Fruit fly (Drosophila melanogaster): ENCODE data around the gene Nmd3.

Nmd3 gene

DNA sequence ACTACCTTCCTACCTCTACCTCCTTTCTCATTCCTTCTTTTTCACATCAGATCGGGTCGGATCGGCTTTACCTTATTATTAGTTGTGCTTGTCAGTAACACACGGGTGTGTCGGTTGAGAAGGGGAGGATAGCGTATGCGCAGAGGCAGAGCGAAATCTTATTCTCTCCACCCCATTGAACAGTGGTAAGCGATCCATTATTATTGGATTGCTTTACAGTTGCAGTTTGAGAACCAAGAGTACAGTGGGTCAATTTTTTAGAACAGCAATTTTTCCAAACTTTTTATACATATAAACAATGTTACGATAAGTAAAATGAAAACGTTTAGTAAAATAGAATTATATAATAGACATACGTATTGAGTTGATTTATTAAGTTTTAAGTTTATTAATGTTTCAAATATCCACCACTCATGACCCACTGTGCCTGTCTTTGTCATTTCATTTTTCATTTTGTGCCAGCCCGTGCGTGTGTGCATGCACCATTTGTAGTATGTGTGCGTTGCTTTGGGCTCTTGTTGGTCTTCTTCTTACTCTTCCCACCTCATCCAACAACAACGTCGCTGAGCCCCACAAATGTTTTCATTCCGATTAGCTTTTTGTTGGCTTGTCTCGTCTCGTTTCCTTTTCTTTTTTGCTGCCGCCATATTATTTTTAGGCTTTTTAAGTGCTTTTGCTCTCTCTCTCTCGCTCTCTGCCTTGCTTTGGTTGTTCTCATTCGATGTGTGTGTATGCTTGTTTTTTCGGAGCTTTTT, 46.7 kb downstream of the Nmd3 start (continued):
- TF ChIP-seq CG13296 (GFP tag; optimal IDR thresholded peaks at IDR 0.05), result peak; percentile 100
- peak; percentile 99 for TF ChIP-seq run (tag; optimal IDR thresholded peaks at IDR 0.05)
- TF ChIP-seq Atf-2 (GFP tag; optimal IDR thresholded peaks at IDR 0.05), result peak; percentile 85
- peak; percentile 84 for TF ChIP-seq CG7928 (GFP tag; optimal IDR thresholded peaks at IDR 0.05)
- peak; percentile 91 for TF ChIP-seq en (GFP tag; optimal IDR thresholded peaks at IDR 0.05)
- peak; percentile 99 for TF ChIP-seq seq (GFP tag; IDR thresholded peaks at IDR 0.05)
- TF ChIP-seq CG12769 (tag; optimal IDR thresholded peaks at IDR 0.05), result peak; percentile 93
- peak; percentile 100 for TF ChIP-seq CG13424 (tag; optimal IDR thresholded peaks at IDR 0.05)
- peak; percentile 94 for TF ChIP-seq mam (GFP tag; optimal IDR thresholded peaks at IDR 0.05)
- TF ChIP-seq Drgx (GFP tag; IDR thresholded peaks at IDR 0.05), result peak; percentile 98
- peak; percentile 91 for TF ChIP-seq CG31441 (GFP tag; IDR thresholded peaks at IDR 0.05)
- TF ChIP-seq NC2β (GFP tag; optimal IDR thresholded peaks at IDR 0.05), result peak; percentile 93
- peak; percentile 97 for TF ChIP-seq CG2199 (GFP tag; IDR thresholded peaks at IDR 0.05)
- peak; percentile 99 for TF ChIP-seq tio (GFP tag; optimal IDR thresholded peaks at IDR 0.05)
- peak; percentile 90 for TF ChIP-seq tx (GFP tag; optimal IDR thresholded peaks at IDR 0.05)
- peak; percentile 14 for TF ChIP-seq hkb (optimal IDR thresholded peaks at IDR 0.05)
- peak; percentile 99 for TF ChIP-seq hkb (GFP tag; IDR thresholded peaks at IDR 0.05)
- TF ChIP-seq NFAT (GFP tag; IDR thresholded peaks at IDR 0.05), result peak; percentile 96
- peak; percentile 82 for TF ChIP-seq Dip2 (GFP tag; IDR thresholded peaks at IDR 0.05)
- peak; percentile 99 for TF ChIP-seq CG6813 (GFP tag; optimal IDR thresholded peaks at IDR 0.05)
- peak; percentile 95 for TF ChIP-seq CG15514 (GFP tag; optimal IDR thresholded peaks at IDR 0.05)
- TF ChIP-seq Antp (GFP tag; optimal IDR thresholded peaks at IDR 0.05), result peak; percentile 85
- TF ChIP-seq Kr (GFP tag; optimal IDR thresholded peaks at IDR 0.05), result peak; percentile 97
- peak; percentile 99 for TF ChIP-seq CG1602 (GFP tag; optimal IDR thresholded peaks at IDR 0.05)
- peak; percentile 98 for TF ChIP-seq CG10959 (GFP tag; IDR thresholded peaks at IDR 0.05)
- peak; percentile 97 for TF ChIP-seq CG5245 (GFP tag; optimal IDR thresholded peaks at IDR 0.05)
- peak; percentile 98 for TF ChIP-seq org-1 (GFP tag; optimal IDR thresholded peaks at IDR 0.05)
- peak; percentile 79 for TF ChIP-seq hb (GFP tag; IDR thresholded peaks at IDR 0.05; ENCODE audit: partially characterized antibody)
- TF ChIP-seq fru (optimal IDR thresholded peaks at IDR 0.05), result no peak
- peak; percentile 66 for TF ChIP-seq inv (GFP tag; IDR thresholded peaks at IDR 0.05; ENCODE audit: partially characterized antibody)
- TF ChIP-seq Doc2 (GFP tag; IDR thresholded peaks at IDR 0.05), result peak; percentile 95
- TF ChIP-seq Max (GFP tag; optimal IDR thresholded peaks at IDR 0.05), result peak; percentile 98
- peak; percentile 99 for TF ChIP-seq Atf6 (GFP tag; IDR thresholded peaks at IDR 0.05)
- peak; percentile 97 for TF ChIP-seq CG3065 (GFP tag; optimal IDR thresholded peaks at IDR 0.05)
- TF ChIP-seq CG11093 (GFP tag; IDR thresholded peaks at IDR 0.05), result peak; percentile 99
- TF ChIP-seq CG11695 (GFP tag; IDR thresholded peaks at IDR 0.05), result peak; percentile 100
- TF ChIP-seq CG17612 (GFP tag; IDR thresholded peaks at IDR 0.05), result peak; percentile 97
- peak; percentile 89 for TF ChIP-seq CkIIα-i1 (GFP tag; IDR thresholded peaks at IDR 0.05)
- TF ChIP-seq zfh1 (GFP tag; IDR thresholded peaks at IDR 0.05), result peak; percentile 99
- peak; percentile 85 for TF ChIP-seq CG2116 (GFP tag; optimal IDR thresholded peaks at IDR 0.05)
- TF ChIP-seq Hr51 (GFP tag; optimal IDR thresholded peaks at IDR 0.05), result peak; percentile 95 to 100
- peak; percentile 98 for TF ChIP-seq ap (GFP tag; IDR thresholded peaks at IDR 0.05)
- TF ChIP-seq phol (tag; optimal IDR thresholded peaks at IDR 0.05), result peak; percentile 99
- TF ChIP-seq amos (GFP tag; IDR thresholded peaks at IDR 0.05; ENCODE audit: partially characterized antibody), result 0 out of 2 replicates have a peak, but pooled peaks have one; percentile 5
- peak; percentile 98 for TF ChIP-seq klu (GFP tag; IDR thresholded peaks at IDR 0.05)
- TF ChIP-seq pum (GFP tag; optimal IDR thresholded peaks at IDR 0.05), result peak; percentile 89
- peak; percentile 99 for TF ChIP-seq stc (GFP tag; IDR thresholded peaks at IDR 0.05)
- no peak for TF ChIP-seq Sry-δ (GFP tag; optimal IDR thresholded peaks at IDR 0.05)
- TF ChIP-seq zfh2 (GFP tag; optimal IDR thresholded peaks at IDR 0.05), result peak; percentile 94
- TF ChIP-seq D19B (GFP tag; optimal IDR thresholded peaks at IDR 0.05), result peak; percentile 86
- TF ChIP-seq MESR4 (GFP tag; optimal IDR thresholded peaks at IDR 0.05), result peak; percentile 58

Measured in whole organism, embryonic.